Worm (Caenorhabditis elegans) whole organism, L4/young adult: Measurements from ENCODE around the gene ZC239.13.
"Not testable (repeated sequence)": the region's sequence is repeated elsewhere in the genome, so short reads cannot be mapped to it uniquely, and the experiment has no call there.

Experiments
- W03F9.2 ChIP-seq: fragments of 150-350 bp; optimal IDR thresholded peaks from 2 replicates; lab custom pipeline; 2014; ENCODE audit warnings: missing biosample characterization, missing genetic modification characterization
- dao-5 ChIP-seq: sonication (generic microtip); optimal IDR thresholded peaks from 2 replicates; lab custom pipeline; 2016; ENCODE audit warnings: missing genotype, missing genetic modification characterization, moderate library complexity, missing compliant biosample characterization
- him-1 ChIP-seq: sonication (generic microtip); optimal IDR thresholded peaks from 2 replicates; lab custom pipeline; 2016; ENCODE audit warnings: missing genotype, missing genetic modification reagents, missing genetic modification characterization, missing compliant biosample characterization

ZC239.13 gene

ce11 chrII:3241842-3242241 lies 19.2 kb upstream of the ZC239.13 start:
- TF ChIP-seq W03F9.2 (tag; lab: Kevin White, UChicago): no peak
- TF ChIP-seq dao-5 (tag; lab: Kevin White, UChicago): no peak
- TF ChIP-seq him-1 (tag; lab: Kevin White, UChicago): no peak

DNA sequence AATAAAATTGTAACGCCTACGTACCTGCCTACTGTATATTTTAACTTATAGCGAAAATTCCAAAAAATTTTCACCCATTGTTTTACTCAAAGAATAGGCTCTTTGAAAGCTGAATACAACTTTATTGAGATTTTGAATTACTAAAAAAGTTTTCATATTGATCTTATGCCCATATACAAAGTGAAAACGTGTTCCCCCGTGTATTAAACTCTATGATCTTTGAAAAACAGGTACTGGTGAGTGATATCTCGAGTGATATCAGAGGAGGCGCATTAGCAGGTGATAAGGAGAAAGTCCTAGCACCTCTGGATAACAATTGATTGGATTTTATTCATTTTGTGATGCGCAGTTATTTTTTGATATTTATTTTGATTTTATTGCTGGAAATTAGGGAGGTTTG lies 17.6 kb upstream of the ZC239.13 start, which contains the start of gene C17F4.3:
C17F4.3 (plus strand) TSS at position 301 of the 400 bp plus-strand sequence.
- no peak for TF ChIP-seq dao-5 (tag; lab: Kevin White, UChicago)
- no peak for TF ChIP-seq W03F9.2 (tag; lab: Kevin White, UChicago)
- TF ChIP-seq him-1 (tag; lab: Kevin White, UChicago): no peak

DNA sequence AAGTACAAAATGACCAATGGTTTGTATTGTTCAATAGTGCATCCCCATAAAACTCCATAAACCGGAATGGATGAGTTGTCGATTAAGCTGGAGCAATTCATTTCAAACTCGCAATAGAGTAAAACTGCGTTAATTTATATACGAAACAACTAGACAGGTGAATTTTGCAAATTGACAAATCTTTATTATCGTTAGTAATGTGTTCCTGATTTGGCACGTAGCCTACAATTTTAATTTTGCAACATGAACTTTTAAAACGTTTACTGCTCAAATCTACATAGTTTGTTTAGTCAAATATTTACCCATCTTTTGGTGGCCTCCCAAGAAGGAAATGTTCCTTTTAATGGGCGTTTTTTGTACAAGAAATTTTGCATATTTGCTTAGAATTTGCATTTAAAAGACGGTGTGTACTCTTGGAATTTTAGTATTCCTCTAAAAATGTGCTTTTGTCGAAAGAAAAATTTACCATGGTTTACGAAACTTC lies 14.4 kb upstream of the ZC239.13 start, which contains the start of the genes srz-67 and C17F4.11:
srz-67 (minus strand) TSS at position 101 of the 484 bp plus-strand sequence.
C17F4.11 (plus strand) TSS at position 434 of the 484 bp plus-strand sequence.
- TF ChIP-seq W03F9.2 (tag; lab: Kevin White, UChicago): no peak
- no peak for TF ChIP-seq him-1 (tag; lab: Kevin White, UChicago)
- no peak for TF ChIP-seq dao-5 (tag; lab: Kevin White, UChicago)

DNA sequence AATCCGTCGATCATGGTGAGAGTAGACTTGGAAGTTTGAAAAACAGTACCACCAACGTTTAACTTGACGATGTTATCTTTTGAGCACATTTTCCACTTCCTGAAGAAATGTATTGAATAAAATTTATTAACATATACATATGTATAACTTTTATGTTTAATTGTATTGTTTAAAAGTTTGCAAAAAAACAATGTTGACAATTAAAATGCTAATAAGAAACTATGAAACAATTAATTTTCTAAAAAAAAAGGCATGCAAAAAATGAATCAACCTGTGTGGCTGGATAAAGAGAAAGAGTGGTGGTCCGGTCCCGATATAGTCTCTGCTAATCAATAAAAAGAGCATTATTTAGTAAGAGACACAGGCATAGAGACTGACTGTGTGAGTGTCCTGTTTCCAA lies 12.1 kb upstream of the ZC239.13 start, which contains the start of gene C17F4.8:
C17F4.8 (minus strand) TSS at position 101 of the 400 bp plus-strand sequence.
- TF ChIP-seq dao-5 (tag; lab: Kevin White, UChicago): no peak
- no peak for TF ChIP-seq W03F9.2 (tag; lab: Kevin White, UChicago)
- TF ChIP-seq him-1 (tag; lab: Kevin White, UChicago): no peak

- TF ChIP-seq dao-5 (tag; lab: Kevin White, UChicago): no peak
- TF ChIP-seq W03F9.2 (tag; lab: Kevin White, UChicago): no peak
- no peak for TF ChIP-seq him-1 (tag; lab: Kevin White, UChicago)
Measured at ce11 chrII:3230422-3230821, 7.8 kb upstream of the ZC239.13 start, which contains the start of gene srh-297. Gene srh-297 (minus strand): TSS chrII:3230522.

ce11 chrII:3225780-3226179 lies 3.1 kb upstream of the ZC239.13 start, which contains the start of gene ZC239.17:
Gene ZC239.17 (minus strand): TSS chrII:3225880.
- no peak for TF ChIP-seq W03F9.2 (tag; lab: Kevin White, UChicago)
- no peak for TF ChIP-seq dao-5 (tag; lab: Kevin White, UChicago)
- TF ChIP-seq him-1 (tag; lab: Kevin White, UChicago): no peak

DNA sequence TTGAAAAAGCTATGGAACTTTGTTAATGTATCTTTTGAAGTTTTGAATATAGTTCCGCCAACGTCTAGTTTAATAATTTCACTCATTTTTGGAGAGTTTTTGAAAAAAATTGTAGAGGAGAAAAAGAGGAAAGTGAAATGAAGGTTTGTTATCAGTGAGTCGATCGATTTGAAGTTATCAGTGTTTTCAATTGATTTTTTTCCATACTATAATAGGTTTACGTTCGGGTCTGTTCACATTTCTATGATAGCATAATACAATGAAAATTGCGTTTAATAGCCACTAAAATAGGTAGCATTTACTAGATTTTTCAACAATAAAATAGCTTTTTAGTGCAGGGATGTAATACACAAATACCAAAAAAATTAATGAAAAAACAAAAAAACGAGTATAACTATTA lies 2.6 kb upstream of the ZC239.13 start, which contains the start of gene ZC239.16:
ZC239.16 (minus strand) TSS at position 120 of the 400 bp plus-strand sequence.
- no peak for TF ChIP-seq him-1 (tag; lab: Kevin White, UChicago)
- TF ChIP-seq W03F9.2 (tag; lab: Kevin White, UChicago): no peak
- TF ChIP-seq dao-5 (tag; lab: Kevin White, UChicago): no peak

ce11 chrII:3224631-3225030 lies 2.0 kb upstream of the ZC239.13 start, which contains the start of gene ZC239.15:
Gene ZC239.15 (minus strand): TSS chrII:3224731.
- no peak for TF ChIP-seq him-1 (tag; lab: Kevin White, UChicago)
- TF ChIP-seq W03F9.2 (tag; lab: Kevin White, UChicago): no peak
- TF ChIP-seq dao-5 (tag; lab: Kevin White, UChicago): no peak

- TF ChIP-seq him-1 (tag; lab: Kevin White, UChicago): no peak
Measured at ce11 chrII:3221730-3222129, 909 bp downstream of the ZC239.13 start, which contains the start of gene ZC239.14. Gene ZC239.14 (minus strand): TSS chrII:3222034.

DNA sequence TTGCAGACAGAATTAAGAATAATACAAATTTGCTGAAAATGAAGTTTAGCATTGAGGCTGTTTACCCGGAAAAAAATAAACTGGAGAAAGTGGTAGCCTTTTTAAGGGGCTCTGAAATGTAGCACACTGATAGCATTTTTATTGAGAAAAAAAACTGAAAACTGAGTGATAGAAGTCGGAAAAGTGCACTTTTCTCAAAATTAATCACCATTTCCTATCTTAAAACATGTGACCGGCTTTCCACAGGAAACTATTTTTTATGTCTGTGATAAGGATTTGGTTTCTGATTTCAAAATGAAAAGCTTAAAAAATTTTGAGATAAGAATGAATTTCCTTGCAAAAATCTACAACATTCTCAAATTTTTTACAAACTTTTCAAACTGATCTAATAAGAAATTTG lies 1.9 kb downstream of the ZC239.13 start, which contains the start of gene ZC239.22:
ZC239.22 (minus strand) TSS at position 101 of the 400 bp plus-strand sequence.
- TF ChIP-seq dao-5 (tag; lab: Kevin White, UChicago): no peak

- TF ChIP-seq dao-5, W03F9.2, him-1 (tag; lab: Kevin White, UChicago): not testable (repeated sequence)
Measured at ce11 chrII:3215762-3216161, 6.9 kb downstream of the ZC239.13 start, which contains the start of gene ZC239.3. Gene ZC239.3 (plus strand): TSS chrII:3216062.

ce11 chrII:3213898-3214297 lies 8.7 kb downstream of the ZC239.13 start, which contains the start of gene ZC239.4:
Gene ZC239.4 (plus strand): TSS chrII:3214198.
- no peak for TF ChIP-seq dao-5 (tag; lab: Kevin White, UChicago)
- no peak for TF ChIP-seq him-1 (tag; lab: Kevin White, UChicago)
- TF ChIP-seq W03F9.2 (tag; lab: Kevin White, UChicago): no peak

- no peak for TF ChIP-seq W03F9.2 (tag; lab: Kevin White, UChicago)
- TF ChIP-seq dao-5 (tag; lab: Kevin White, UChicago): no peak
Measured at ce11 chrII:3210365-3210764, 12.3 kb downstream of the ZC239.13 start, which contains the start of gene ZC239.5. Gene ZC239.5 (plus strand): TSS chrII:3210665.

- TF ChIP-seq dao-5 (tag; lab: Kevin White, UChicago) (no peak), him-1 (tag; lab: Kevin White, UChicago) (no peak), W03F9.2 (tag; lab: Kevin White, UChicago) (no peak)
Measured at ce11 chrII:3209251-3209650, 13.4 kb downstream of the ZC239.13 start, which contains the start of gene ZC239.6. Gene ZC239.6 (plus strand): TSS chrII:3209631.
